Worm (Caenorhabditis elegans) whole organism, early embryonic: ENCODE results near the gene unc-112.

Experiments used
- B0310.2 ChIP-seq: sonication (generic microtip); optimal IDR thresholded peaks from 2 replicates; lab custom pipeline; 2016; ENCODE audit warnings: mild to moderate bottlenecking, missing genetic modification characterization, missing compliant biosample characterization
- F13C5.2 ChIP-seq: sonication (generic microtip); optimal IDR thresholded peaks from 2 replicates; lab custom pipeline; 2017; ENCODE audit warnings: mild to moderate bottlenecking, missing genetic modification characterization, inconsistent platforms, missing compliant biosample characterization
- aly-1 ChIP-seq: sonication (generic microtip); optimal IDR thresholded peaks from 2 replicates; lab custom pipeline; 2016; ENCODE audit warnings: missing genetic modification characterization, missing compliant biosample characterization
- ama-1 ChIP-seq: fragments of 150-350 bp; optimal IDR thresholded peaks from 2 replicates; lab custom pipeline; 2014
- ceh-13 ChIP-seq: fragments of 200-800 bp; sonication (Bioruptor generic); optimal IDR thresholded peaks from 2 replicates; lab custom pipeline; 2018; ENCODE audit warnings: mild to moderate bottlenecking, missing genetic modification characterization, missing compliant biosample characterization
- ceh-36 ChIP-seq: sonication (generic microtip); optimal IDR thresholded peaks from 2 replicates; lab custom pipeline; 2016; ENCODE audit warnings: missing genetic modification characterization, inconsistent platforms, missing compliant biosample characterization
- ets-7 ChIP-seq: sonication (generic microtip); optimal IDR thresholded peaks from 2 replicates; lab custom pipeline; 2016; ENCODE audit warnings: missing genotype, missing genetic modification characterization, missing compliant biosample characterization
- flt-1 ChIP-seq: fragments of 200-800 bp; sonication (Bioruptor generic); IDR thresholded peaks from 2 replicates; pipeline ENCODE4 v1.3.6; 2022; ENCODE audit warnings: missing genetic modification characterization, missing compliant biosample characterization
- hmbx-1 ChIP-seq: sonication (generic microtip); optimal IDR thresholded peaks from 2 replicates; lab custom pipeline; 2016; ENCODE audit warnings: mild to moderate bottlenecking, missing genetic modification characterization, missing compliant biosample characterization
- hmg-4 ChIP-seq: fragments of 200-800 bp; sonication (Bioruptor generic); optimal IDR thresholded peaks from 2 replicates; lab custom pipeline; 2018; ENCODE audit warnings: mild to moderate bottlenecking, missing genetic modification characterization, missing compliant biosample characterization
- hnd-1 ChIP-seq: sonication (generic microtip); optimal IDR thresholded peaks from 2 replicates; lab custom pipeline; 2016; ENCODE audit warnings: missing genetic modification characterization, missing compliant biosample characterization
- pes-1 ChIP-seq: fragments of 200-800 bp; sonication (Bioruptor generic); IDR thresholded peaks from 2 replicates; pipeline ENCODE4 v1.3.6; 2022; ENCODE audit warnings: missing genetic modification reagents, missing genetic modification characterization, missing compliant biosample characterization
- scrt-1 ChIP-seq: fragments of 200-800 bp; sonication (Bioruptor generic); IDR thresholded peaks from 2 replicates; pipeline ENCODE4 v1.3.6; 2022; ENCODE audit warnings: missing genetic modification characterization, missing compliant biosample characterization
- sea-1 ChIP-seq: fragments of 200-800 bp; sonication (Bioruptor generic); conservative IDR thresholded peaks from 2 replicates; pipeline ENCODE4 v1.3.6; 2022; ENCODE audit warnings: missing genetic modification characterization, missing compliant biosample characterization
- tbx-11 ChIP-seq: fragments of 200-800 bp; sonication (Bioruptor generic); IDR thresholded peaks from 2 replicates; pipeline ENCODE4 v1.3.6; 2022; ENCODE audit warnings: missing genetic modification characterization, missing compliant biosample characterization
- tbx-37 ChIP-seq: fragments of 200-800 bp; sonication (Bioruptor generic); conservative IDR thresholded peaks from 2 replicates; pipeline ENCODE4 v1.3.6; 2022; ENCODE audit warnings: missing genetic modification reagents, missing genetic modification characterization, missing compliant biosample characterization
- tra-4 ChIP-seq: sonication (generic microtip); optimal IDR thresholded peaks from 2 replicates; lab custom pipeline; 2017; ENCODE audit warnings: missing genetic modification characterization, missing compliant biosample characterization

Gene unc-112

ce11 chrV:14689060-14689750, 7.2 kb downstream of the unc-112 start, which contains the start of gene gasr-8:
TSS of gene gasr-8 (plus strand) at chrV:14689110.
- no peak for TF ChIP-seq ceh-36
- peak; percentile 84 for TF ChIP-seq flt-1
- peak; percentile 64 for TF ChIP-seq tbx-37
- no peak for TF ChIP-seq F13C5.2 (tag; lab: Kevin White, UChicago)
- peak; percentile 79 for TF ChIP-seq sea-1
- peak; percentile 40 for TF ChIP-seq tra-4 (tag; lab: Kevin White, UChicago)
- 0 out of 2 replicates have a peak, but pooled peaks have one; percentile 72 for TF ChIP-seq scrt-1 (GFP tag; lab: Robert Waterston, UW)
- TF ChIP-seq ceh-13 (GFP tag; lab: Kevin White, UChicago) = peak; percentile 58
- no peak for TF ChIP-seq ama-1 (lab: Kevin White, UChicago)
- TF ChIP-seq hmg-4 (GFP tag; lab: Kevin White, UChicago) = peak; percentile 26
- TF ChIP-seq B0310.2 (tag; lab: Kevin White, UChicago) = peak; percentile 43
- TF ChIP-seq aly-1 = peak; percentile 57
- no peak for TF ChIP-seq ets-7 (tag; lab: Kevin White, UChicago)
- TF ChIP-seq tbx-11 (GFP tag; lab: Robert Waterston, UW) = peak; percentile 73; the same call in 1 of the 2 replicates
- TF ChIP-seq pes-1 = peak; percentile 84
- TF ChIP-seq hmbx-1 (tag; lab: Kevin White, UChicago) = no peak
- peak; percentile 32 for TF ChIP-seq hnd-1 (tag; lab: Kevin White, UChicago)

- TF ChIP-seq hmg-4 (GFP tag; lab: Kevin White, UChicago) = no peak
- TF ChIP-seq F13C5.2 (tag; lab: Kevin White, UChicago) = no peak
- peak; percentile 58 for TF ChIP-seq ama-1 (lab: Kevin White, UChicago)
- TF ChIP-seq ets-7 (tag; lab: Kevin White, UChicago) = peak; percentile 30
- no peak for TF ChIP-seq aly-1
- no peak for TF ChIP-seq ceh-36
Measured at ce11 chrV:14688097-14688912, 8.1 kb downstream of the unc-112 start, which contains the start of gene C47E8.11. TSS of gene C47E8.11 (plus strand) at chrV:14688616.

ce11 chrV:14687106-14687964, 9.1 kb downstream of the unc-112 start:
- 0 out of 2 replicates have a peak, but pooled peaks have one; percentile 41 for TF ChIP-seq scrt-1 (GFP tag; lab: Robert Waterston, UW)
- TF ChIP-seq flt-1 = peak; percentile 26; the same call in 1 of the 2 replicates
- TF ChIP-seq pes-1 = no peak
- no peak for TF ChIP-seq B0310.2 (tag; lab: Kevin White, UChicago)

DNA sequence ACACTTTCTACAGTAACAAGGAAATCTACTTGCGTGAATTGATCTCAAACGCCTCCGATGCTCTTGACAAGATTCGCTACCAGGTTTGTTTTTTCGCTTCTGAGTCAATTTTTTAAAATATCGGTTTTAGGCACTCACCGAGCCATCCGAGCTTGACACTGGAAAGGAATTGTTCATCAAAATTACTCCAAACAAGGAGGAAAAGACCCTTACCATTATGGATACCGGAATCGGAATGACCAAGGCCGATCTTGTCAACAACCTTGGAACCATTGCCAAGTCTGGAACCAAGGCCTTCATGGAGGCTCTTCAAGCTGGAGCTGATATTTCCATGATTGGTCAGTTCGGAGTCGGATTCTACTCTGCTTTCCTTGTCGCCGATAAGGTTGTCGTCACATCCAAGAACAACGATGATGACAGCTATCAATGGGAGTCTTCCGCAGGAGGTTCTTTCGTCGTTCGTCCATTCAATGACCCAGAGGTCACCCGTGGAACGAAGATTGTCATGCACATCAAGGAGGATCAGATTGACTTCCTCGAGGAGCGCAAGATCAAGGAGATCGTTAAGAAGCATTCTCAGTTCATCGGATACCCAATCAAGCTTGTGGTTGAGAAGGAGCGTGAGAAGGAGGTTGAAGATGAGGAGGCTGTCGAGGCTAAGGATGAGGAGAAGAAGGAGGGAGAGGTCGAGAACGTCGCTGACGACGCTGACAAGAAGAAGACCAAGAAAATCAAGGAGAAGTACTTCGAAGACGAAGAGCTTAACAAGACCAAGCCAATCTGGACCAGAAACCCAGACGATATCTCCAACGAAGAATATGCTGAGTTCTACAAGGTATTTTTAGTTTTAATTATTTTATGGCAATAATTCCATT, 10.0 kb downstream of the unc-112 start:
- TF ChIP-seq hmbx-1 (tag; lab: Kevin White, UChicago) (no peak), tra-4 (tag; lab: Kevin White, UChicago) (no peak), tbx-11 (GFP tag; lab: Robert Waterston, UW) (no peak), hnd-1 (tag; lab: Kevin White, UChicago) (no peak), ets-7 (tag; lab: Kevin White, UChicago) (no peak), tbx-37 (no peak), scrt-1 (GFP tag; lab: Robert Waterston, UW) (0 out of 2 replicates have a peak, but pooled peaks have one; percentile 39), aly-1 (no peak)

- TF ChIP-seq tra-4 (tag; lab: Kevin White, UChicago) = peak; percentile 57
- no peak for TF ChIP-seq B0310.2 (tag; lab: Kevin White, UChicago)
- TF ChIP-seq aly-1 = no peak
- peak; percentile 36 for TF ChIP-seq hmg-4 (GFP tag; lab: Kevin White, UChicago)
- TF ChIP-seq flt-1 = peak; percentile 34; the same call in 1 of the 2 replicates
- no peak for TF ChIP-seq ceh-36
- TF ChIP-seq tbx-37 = peak; percentile 75
- TF ChIP-seq sea-1 = no peak
- TF ChIP-seq pes-1 = peak; percentile 54; the same call in 1 of the 2 replicates
- TF ChIP-seq scrt-1 (GFP tag; lab: Robert Waterston, UW) = no peak
- TF ChIP-seq ceh-13 (GFP tag; lab: Kevin White, UChicago) = no peak
- no peak for TF ChIP-seq F13C5.2 (tag; lab: Kevin White, UChicago)
- no peak for TF ChIP-seq ets-7 (tag; lab: Kevin White, UChicago)
- no peak for TF ChIP-seq hnd-1 (tag; lab: Kevin White, UChicago)
- TF ChIP-seq ama-1 (lab: Kevin White, UChicago) = peak; percentile 66
- no peak for TF ChIP-seq hmbx-1 (tag; lab: Kevin White, UChicago)
- no peak for TF ChIP-seq tbx-11 (GFP tag; lab: Robert Waterston, UW)
Measured at ce11 chrV:14685435-14686058, 10.9 kb downstream of the unc-112 start, which contains the start of gene C47E8.4. TSS of gene C47E8.4 (minus strand) at chrV:14685485.
